Fruit fly (Drosophila melanogaster) whole organism, adult: ENCODE measurements around the gene Ge-1.

ENCODE experiments used
- Crg-1 ChIP-seq: fragments of 200-800 bp; sonication (Bioruptor generic); optimal IDR thresholded peaks from 2 replicates; lab custom pipeline; 2016; ENCODE audit warnings: missing biosample characterization, missing genetic modification characterization
- cnc ChIP-seq, 2 experiments: fragments of >200 bp; optimal IDR thresholded peaks; 2 replicates each; lab custom pipeline; 2017
- ovo ChIP-seq: fragments of 200-800 bp; sonication (Bioruptor generic); optimal IDR thresholded peaks from 2 replicates; lab custom pipeline; 2016; ENCODE audit warnings: missing biosample characterization, missing genetic modification characterization
- toe ChIP-seq: fragments of 200-800 bp; sonication (Bioruptor generic); optimal IDR thresholded peaks from 2 replicates; lab custom pipeline; 2016; ENCODE audit warnings: missing biosample characterization, missing genetic modification characterization

dm6 chr2L:11105320-11105719, 4.6 kb upstream of the Ge-1 start:
- TF ChIP-seq ovo (GFP tag; lab: Kevin White, UChicago) (no peak), cnc (optimal IDR thresholded peaks at IDR 0.05; lab: Kevin White, UChicago) (no peak), Crg-1 (GFP tag; lab: Kevin White, UChicago) (no peak), toe (no peak)
